Fruit fly (Drosophila melanogaster): ENCODE results near the gene Eip78C.

- TF ChIP-seq danr (GFP tag; IDR thresholded peaks at IDR 0.05) (no peak), CG16813 (GFP tag; IDR thresholded peaks at IDR 0.05; ENCODE audit: partially characterized antibody) (no peak), CG10462 (GFP tag; optimal IDR thresholded peaks at IDR 0.05) (no peak), Ada2b (GFP tag; IDR thresholded peaks at IDR 0.05) (no peak), gcm2 (GFP tag; optimal IDR thresholded peaks at IDR 0.05) (no peak), cad (GFP tag; optimal IDR thresholded peaks at IDR 0.05) (no peak), tgo (GFP tag; IDR thresholded peaks at IDR 0.05) (no peak), Hmr (GFP tag; optimal IDR thresholded peaks at IDR 0.05) (no peak), nerfin-2 (GFP tag; IDR thresholded peaks at IDR 0.05; ENCODE audit: partially characterized antibody) (no peak)
Observed at dm6 chr3L:21230762-21231161, 4.4 kb downstream of the Eip78C start.

All from whole organism, embryonic.